Fruit fly (Drosophila melanogaster): Measurements from ENCODE around the gene CG34332.
A peak's percentile ranks its signal among the peaks of the same experiment; 100 is the strongest.

The CG34332 gene

DNA sequence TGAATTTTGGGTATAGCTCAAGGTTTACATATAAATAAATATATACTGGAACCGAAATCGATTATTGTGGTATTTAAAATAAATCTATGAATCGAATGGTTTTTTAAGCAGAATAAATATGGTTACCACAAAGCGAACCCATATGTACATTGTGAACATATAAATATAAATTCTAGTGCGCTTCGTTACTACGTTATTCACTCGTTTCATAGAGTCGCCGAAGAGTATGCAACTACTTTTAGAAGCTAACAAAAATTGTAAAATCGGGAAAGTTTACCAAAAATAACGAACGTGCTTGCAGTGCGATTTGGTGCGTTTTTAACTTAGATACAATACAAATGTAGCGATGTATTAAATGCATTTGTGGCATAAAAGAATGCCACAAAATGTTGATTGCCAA, 15.1 kb downstream of the CG34332 start:
- no peak for TF ChIP-seq D1 (tag; optimal IDR thresholded peaks at IDR 0.05)
- TF ChIP-seq CG9948 (tag; optimal IDR thresholded peaks at IDR 0.05), result no peak
- no peak for TF ChIP-seq EcR (GFP tag; optimal IDR thresholded peaks at IDR 0.05)
- no peak for TF ChIP-seq rn (GFP tag; IDR thresholded peaks at IDR 0.05)
- no peak for TF ChIP-seq Snoo (tag; optimal IDR thresholded peaks at IDR 0.05)
- TF ChIP-seq Ets98B (GFP tag; IDR thresholded peaks at IDR 0.05), result no peak
- TF ChIP-seq CG32121 (GFP tag; IDR thresholded peaks at IDR 0.05), result no peak
- TF ChIP-seq gl (tag; optimal IDR thresholded peaks at IDR 0.05), result no peak
- no peak for TF ChIP-seq CG4496 (GFP tag; IDR thresholded peaks at IDR 0.05)
- TF ChIP-seq CG14655 (GFP tag; optimal IDR thresholded peaks at IDR 0.05), result no peak
- TF ChIP-seq CG8301 (tag; optimal IDR thresholded peaks at IDR 0.05), result no peak
- no peak for TF ChIP-seq Pif1B (GFP tag; optimal IDR thresholded peaks at IDR 0.05)
- no peak for TF ChIP-seq CG13204 (GFP tag; optimal IDR thresholded peaks at IDR 0.05)
- TF ChIP-seq Pif1A (GFP tag; optimal IDR thresholded peaks at IDR 0.05), result no peak
- no peak for TF ChIP-seq CG12605 (GFP tag; IDR thresholded peaks at IDR 0.05)
- TF ChIP-seq CG10348 (GFP tag; IDR thresholded peaks at IDR 0.05), result no peak
- no peak for TF ChIP-seq CG34367 (tag; optimal IDR thresholded peaks at IDR 0.05)
- TF ChIP-seq CG15710 (tag; optimal IDR thresholded peaks at IDR 0.05), result no peak
- no peak for TF ChIP-seq fd96Ca (GFP tag; IDR thresholded peaks at IDR 0.05)

dm6 chrX:20158491-20158890, 17.7 kb downstream of the CG34332 start:
- no peak for TF ChIP-seq Pif1A (GFP tag; optimal IDR thresholded peaks at IDR 0.05)

- TF ChIP-seq CG10348 (GFP tag; IDR thresholded peaks at IDR 0.05) (no peak), CG14655 (GFP tag; optimal IDR thresholded peaks at IDR 0.05) (no peak), CG13204 (GFP tag; optimal IDR thresholded peaks at IDR 0.05) (peak; percentile 49), fd96Ca (GFP tag; IDR thresholded peaks at IDR 0.05) (peak; percentile 50; the same call in 1 of the 3 replicates), gl (tag; optimal IDR thresholded peaks at IDR 0.05) (peak; percentile 10), Pif1B (GFP tag; optimal IDR thresholded peaks at IDR 0.05) (peak; percentile 19), CG8159 (tag; optimal IDR thresholded peaks at IDR 0.05) (peak; percentile 17), CG32121 (GFP tag; IDR thresholded peaks at IDR 0.05) (peak; percentile 48; the same call in 1 of the 2 replicates), Pif1A (GFP tag; optimal IDR thresholded peaks at IDR 0.05) (peak; percentile 39), Ets98B (GFP tag; IDR thresholded peaks at IDR 0.05) (peak; percentile 50; the same call in 1 of the 2 replicates), CG34367 (tag; optimal IDR thresholded peaks at IDR 0.05) (peak; percentile 2), CG15710 (tag; optimal IDR thresholded peaks at IDR 0.05) (peak; percentile 24), rn (GFP tag; IDR thresholded peaks at IDR 0.05) (0 out of 2 replicates have a peak, but pooled peaks have one; percentile 3), CG9948 (tag; optimal IDR thresholded peaks at IDR 0.05) (no peak), Snoo (tag; optimal IDR thresholded peaks at IDR 0.05) (peak; percentile 42), D1 (tag; optimal IDR thresholded peaks at IDR 0.05) (no peak), CG12605 (GFP tag; IDR thresholded peaks at IDR 0.05) (peak; percentile 64; the same call in 1 of the 2 replicates), CG8301 (tag; optimal IDR thresholded peaks at IDR 0.05) (peak; percentile 14), CG17806 (tag; optimal IDR thresholded peaks at IDR 0.05) (peak; percentile 8), CG4496 (GFP tag; IDR thresholded peaks at IDR 0.05) (peak; percentile 62; the same call in 2 of the 3 replicates), EcR (GFP tag; optimal IDR thresholded peaks at IDR 0.05) (peak; percentile 9)
Observed at dm6 chrX:20158943-20159385, 18.2 kb downstream of the CG34332 start.

dm6 chrX:20159679-20160140, 18.9 kb downstream of the CG34332 start, which contains the start of gene Rab35:
Gene Rab35, minus strand, starts transcription at chrX:20159872.
- TF ChIP-seq CG4496 (GFP tag; IDR thresholded peaks at IDR 0.05) (0 out of 3 replicates have a peak, but pooled peaks have one; percentile 20), rn (GFP tag; IDR thresholded peaks at IDR 0.05) (no peak), CG15710 (tag; optimal IDR thresholded peaks at IDR 0.05) (peak; percentile 3), CG13204 (GFP tag; optimal IDR thresholded peaks at IDR 0.05) (no peak), CG10348 (GFP tag; IDR thresholded peaks at IDR 0.05) (no peak), CG12605 (GFP tag; IDR thresholded peaks at IDR 0.05) (no peak), Ets98B (GFP tag; IDR thresholded peaks at IDR 0.05) (no peak), CG8301 (tag; optimal IDR thresholded peaks at IDR 0.05) (no peak)

dm6 chrX:20162586-20162985, 21.8 kb downstream of the CG34332 start:
- TF ChIP-seq EcR (GFP tag; optimal IDR thresholded peaks at IDR 0.05) (no peak), fd96Ca (GFP tag; IDR thresholded peaks at IDR 0.05) (no peak), CG17806 (tag; optimal IDR thresholded peaks at IDR 0.05) (no peak), Snoo (tag; optimal IDR thresholded peaks at IDR 0.05) (no peak), CG32121 (GFP tag; IDR thresholded peaks at IDR 0.05) (no peak), CG34367 (tag; optimal IDR thresholded peaks at IDR 0.05) (no peak), CG15710 (tag; optimal IDR thresholded peaks at IDR 0.05) (no peak), Pif1B (GFP tag; optimal IDR thresholded peaks at IDR 0.05) (no peak), CG12605 (GFP tag; IDR thresholded peaks at IDR 0.05) (no peak), gl (tag; optimal IDR thresholded peaks at IDR 0.05) (no peak), CG13204 (GFP tag; optimal IDR thresholded peaks at IDR 0.05) (no peak), Pif1A (GFP tag; optimal IDR thresholded peaks at IDR 0.05) (no peak)

DNA sequence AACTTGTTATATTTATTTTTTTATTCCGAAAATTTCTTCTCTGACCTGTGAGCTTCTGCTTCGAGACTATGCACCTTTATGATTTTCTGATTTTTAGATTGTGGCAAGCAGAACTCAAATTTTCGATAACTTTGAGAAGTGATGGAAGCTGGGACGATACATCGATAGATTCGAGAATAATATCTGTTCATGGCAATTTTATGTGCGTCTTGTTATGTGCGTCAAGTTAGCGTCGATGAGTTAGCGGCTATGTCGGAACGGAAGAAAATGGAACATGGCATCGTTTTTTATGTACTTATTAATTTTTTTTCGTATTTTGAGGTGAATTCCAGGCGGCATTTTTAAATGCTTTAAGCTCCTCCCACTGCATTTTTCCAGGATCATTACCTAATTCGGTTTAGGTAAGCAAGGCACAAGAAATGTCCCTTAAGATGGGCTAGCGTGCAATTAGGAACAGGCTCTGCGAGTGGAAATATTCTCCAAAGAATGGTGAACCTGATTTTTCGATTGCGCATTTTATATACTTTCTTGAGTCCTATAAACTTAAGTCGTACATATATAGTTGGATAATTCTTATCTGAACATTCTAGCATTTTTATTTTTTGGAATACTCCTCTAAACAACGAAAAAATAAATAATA, 25.1 kb downstream of the CG34332 start, which contains the start of gene Phf7:
Gene Phf7 (minus strand): TSS at position 58 of the 640 bp plus-strand sequence.
- TF ChIP-seq fd96Ca (GFP tag; IDR thresholded peaks at IDR 0.05), result peak; percentile 10; the same call in 1 of the 3 replicates
- no peak for TF ChIP-seq CG4496 (GFP tag; IDR thresholded peaks at IDR 0.05)
- peak; percentile 0 for TF ChIP-seq CG15710 (tag; optimal IDR thresholded peaks at IDR 0.05)
